Worm (Caenorhabditis elegans) whole organism, young adult: Measurements from ENCODE around the gene Y37E11AR.7.

Source experiments
- B0261.1 ChIP-seq: sonication (generic microtip); optimal IDR thresholded peaks from 2 replicates; lab custom pipeline; 2016; ENCODE audit warnings: mild to moderate bottlenecking, missing genetic modification characterization, moderate library complexity, missing compliant biosample characterization
- F39B2.1 ChIP-seq: fragments of 200-800 bp; sonication (Bioruptor generic); IDR thresholded peaks from 2 replicates; pipeline ENCODE4 v1.3.6; 2022; ENCODE audit warnings: missing genetic modification reagents, missing genetic modification characterization, missing compliant biosample characterization
- F57C9.4 ChIP-seq: sonication (generic microtip); optimal IDR thresholded peaks from 2 replicates; lab custom pipeline; 2017; ENCODE audit warnings: mild to moderate bottlenecking, missing genetic modification characterization, missing compliant biosample characterization
- K12H6.12 ChIP-seq: fragments of 200-800 bp; sonication (Bioruptor generic); optimal IDR thresholded peaks from 2 replicates; lab custom pipeline; 2018; ENCODE audit warnings: mild to moderate bottlenecking, missing genetic modification characterization, missing compliant biosample characterization
- T26A5.8 ChIP-seq: sonication (generic microtip); optimal IDR thresholded peaks from 2 replicates; lab custom pipeline; 2016; ENCODE audit warnings: missing genetic modification characterization, missing compliant biosample characterization
- Y53F4B.3 ChIP-seq: fragments of 200-800 bp; sonication (Bioruptor generic); IDR thresholded peaks from 2 replicates; pipeline ENCODE4 v1.3.6; 2022; ENCODE audit warnings: missing genetic modification reagents, missing genetic modification characterization, missing compliant biosample characterization
- Y95B8A.8 ChIP-seq: fragments of 200-800 bp; sonication (Bioruptor generic); IDR thresholded peaks from 2 replicates; pipeline ENCODE4 v1.3.6; 2022; ENCODE audit warnings: missing genetic modification reagents, missing genetic modification characterization, missing compliant biosample characterization
- ZK185.1 ChIP-seq: sonication (generic microtip); optimal IDR thresholded peaks from 2 replicates; lab custom pipeline; 2016; ENCODE audit warnings: mild to moderate bottlenecking, missing genetic modification characterization, missing compliant biosample characterization; ENCODE audit not compliant: poor library complexity, severe bottlenecking
- aptf-3 ChIP-seq: fragments of 200-800 bp; sonication (Bioruptor generic); IDR thresholded peaks from 2 replicates; pipeline ENCODE4 v1.3.6; 2022; ENCODE audit warnings: missing genetic modification characterization, missing compliant biosample characterization
- attf-3 ChIP-seq: fragments of 200-800 bp; sonication (Bioruptor generic); conservative IDR thresholded peaks from 2 replicates; pipeline ENCODE4 v1.3.6; 2022; ENCODE audit warnings: missing genetic modification reagents, missing genetic modification characterization, missing compliant biosample characterization
- attf-5 ChIP-seq: fragments of 200-800 bp; sonication (Bioruptor generic); optimal IDR thresholded peaks from 2 replicates; lab custom pipeline; 2018; ENCODE audit warnings: mild to moderate bottlenecking, missing genetic modification characterization, missing compliant biosample characterization
- cebp-1 ChIP-seq, 2 experiments: fragments of 200-800 bp in 1 of 2; sonication (Bioruptor generic) in 1 of 2; sonication (generic microtip) in 1 of 2; IDR thresholded peaks in 1 of 2; optimal IDR thresholded peaks in 1 of 2; 2 replicates each; pipeline versions ENCODE4 v1.3.6 to Lab custom; 2017 to 2022; ENCODE audit warnings: missing compliant biosample characterization in 2 of 2, missing genetic modification characterization in 2 of 2, mild to moderate bottlenecking in 1 of 2, missing genetic modification reagents in 1 of 2, moderate library complexity in 1 of 2
- cebp-2 ChIP-seq: fragments of 200-800 bp; sonication (Bioruptor generic); IDR thresholded peaks from 2 replicates; pipeline ENCODE4 v1.3.6; 2022; ENCODE audit warnings: missing genetic modification characterization, missing compliant biosample characterization
- ceh-100 ChIP-seq: fragments of 200-800 bp; sonication (Bioruptor generic); IDR thresholded peaks from 2 replicates; pipeline ENCODE4 v1.3.6; 2022; ENCODE audit warnings: missing genetic modification reagents, missing genetic modification characterization, missing compliant biosample characterization
- ceh-27 ChIP-seq: fragments of 200-800 bp; sonication (Bioruptor generic); optimal IDR thresholded peaks from 2 replicates; lab custom pipeline; 2018; ENCODE audit warnings: mild to moderate bottlenecking, missing genetic modification characterization, moderate library complexity, missing compliant biosample characterization
- dox-1 ChIP-seq: fragments of 200-800 bp; sonication (Bioruptor generic); IDR thresholded peaks from 2 replicates; pipeline ENCODE4 v1.3.6; 2022; ENCODE audit warnings: missing genetic modification reagents, missing genetic modification characterization, missing compliant biosample characterization
- dpff-1 ChIP-seq: sonication (generic microtip); optimal IDR thresholded peaks from 2 replicates; lab custom pipeline; 2017; ENCODE audit warnings: mild to moderate bottlenecking, missing genetic modification characterization, missing compliant biosample characterization
- dpl-1 ChIP-seq: fragments of 150-350 bp; optimal IDR thresholded peaks from 2 replicates; lab custom pipeline; 2014; ENCODE audit warnings: missing biosample characterization, missing genetic modification reagents, missing genetic modification characterization
- egrh-3 ChIP-seq: fragments of 200-800 bp; sonication (Bioruptor generic); IDR thresholded peaks from 2 replicates; pipeline ENCODE4 v1.3.6; 2022; ENCODE audit warnings: missing genetic modification reagents, missing genetic modification characterization, missing compliant biosample characterization
- him-1 ChIP-seq: sonication (generic microtip); optimal IDR thresholded peaks from 2 replicates; lab custom pipeline; 2016; ENCODE audit warnings: missing genotype, missing genetic modification reagents, missing genetic modification characterization, missing compliant biosample characterization
- hlh-12 ChIP-seq: sonication (generic microtip); optimal IDR thresholded peaks from 2 replicates; lab custom pipeline; 2016; ENCODE audit warnings: missing genetic modification characterization, missing compliant biosample characterization
- hlh-26 ChIP-seq: fragments of 200-800 bp; sonication (Bioruptor generic); conservative IDR thresholded peaks from 2 replicates; pipeline ENCODE4 v1.3.6; 2022; ENCODE audit warnings: missing genetic modification reagents, missing genetic modification characterization, missing compliant biosample characterization
- hmg-1.2 ChIP-seq: fragments of 200-800 bp; sonication (Bioruptor generic); IDR thresholded peaks from 2 replicates; pipeline ENCODE4 v1.3.6; 2022; ENCODE audit warnings: missing genetic modification reagents, missing genetic modification characterization, missing compliant biosample characterization
- hrde-1 ChIP-seq: sonication (generic microtip); optimal IDR thresholded peaks from 2 replicates; lab custom pipeline; 2016; ENCODE audit warnings: missing genetic modification characterization, mild to moderate bottlenecking, missing compliant biosample characterization, moderate library complexity, missing genotype, missing genetic modification reagents, borderline replicate concordance
- hsf-1 ChIP-seq: fragments of 200-800 bp; sonication (Bioruptor generic); IDR thresholded peaks from 2 replicates; pipeline ENCODE4 v1.3.6; 2022; ENCODE audit warnings: missing genetic modification reagents, missing genetic modification characterization, missing compliant biosample characterization
- let-607 ChIP-seq, 2 experiments: fragments of 200-800 bp in 1 of 2; sonication (Bioruptor generic) in 1 of 2; sonication (generic microtip) in 1 of 2; optimal IDR thresholded peaks; 2 replicates each; lab custom pipeline; 2016 to 2018; ENCODE audit warnings: mild to moderate bottlenecking in 2 of 2, missing compliant biosample characterization in 2 of 2, missing genetic modification characterization in 2 of 2, moderate library complexity in 2 of 2, missing genotype in 1 of 2
- lin-26 ChIP-seq: fragments of 200-800 bp; sonication (Bioruptor generic); IDR thresholded peaks from 2 replicates; pipeline ENCODE4 v1.3.6; 2022; ENCODE audit warnings: missing genetic modification reagents, missing genetic modification characterization, missing compliant biosample characterization
- lsl-1 ChIP-seq: fragments of 200-800 bp; sonication (Bioruptor generic); optimal IDR thresholded peaks from 2 replicates; lab custom pipeline; 2018; ENCODE audit warnings: mild to moderate bottlenecking, missing genetic modification characterization, moderate library complexity, missing compliant biosample characterization
- madf-10 ChIP-seq: sonication (generic microtip); optimal IDR thresholded peaks from 2 replicates; lab custom pipeline; 2016; ENCODE audit warnings: mild to moderate bottlenecking, missing genetic modification characterization, missing compliant biosample characterization
- madf-8 ChIP-seq: fragments of 200-800 bp; sonication (Bioruptor generic); conservative IDR thresholded peaks from 2 replicates; pipeline ENCODE4 v1.3.6; 2022; ENCODE audit warnings: missing genetic modification reagents, missing genetic modification characterization, missing compliant biosample characterization
- mcd-1 ChIP-seq: fragments of 200-800 bp; sonication (Bioruptor generic); IDR thresholded peaks from 2 replicates; pipeline ENCODE4 v1.3.6; 2022; ENCODE audit warnings: missing genetic modification reagents, missing genetic modification characterization, missing compliant biosample characterization
- mes-4 ChIP-seq: sonication (generic microtip); optimal IDR thresholded peaks from 2 replicates; lab custom pipeline; 2016; ENCODE audit warnings: missing genotype, missing genetic modification characterization, missing compliant biosample characterization
- nhr-120 ChIP-seq: fragments of 200-800 bp; sonication (Bioruptor generic); IDR thresholded peaks from 2 replicates; pipeline ENCODE4 v1.3.6; 2022; ENCODE audit warnings: missing genetic modification characterization, missing compliant biosample characterization
- nhr-80 ChIP-seq: sonication (generic microtip); optimal IDR thresholded peaks from 2 replicates; lab custom pipeline; 2016; ENCODE audit warnings: missing genetic modification characterization, missing compliant biosample characterization
- rcor-1 ChIP-seq: fragments of 200-800 bp; sonication (Bioruptor generic); IDR thresholded peaks from 2 replicates; pipeline ENCODE4 v1.3.6; 2022; ENCODE audit warnings: missing genetic modification reagents, missing genetic modification characterization, missing compliant biosample characterization
- rec-8 ChIP-seq, 2 experiments: sonication (generic microtip); optimal IDR thresholded peaks; 2 replicates each; lab custom pipeline; 2016; ENCODE audit warnings: mild to moderate bottlenecking in 2 of 2, missing genetic modification characterization in 2 of 2, missing genetic modification reagents in 2 of 2, missing genotype in 2 of 2, missing biosample characterization in 1 of 2, missing compliant biosample characterization in 1 of 2, moderate library complexity in 1 of 2
- sdz-38 ChIP-seq: sonication (generic microtip); optimal IDR thresholded peaks from 2 replicates; lab custom pipeline; 2016; ENCODE audit warnings: missing genotype, missing genetic modification characterization, missing compliant biosample characterization
- sea-2 ChIP-seq: fragments of 200-800 bp; sonication (Bioruptor generic); IDR thresholded peaks from 2 replicates; pipeline ENCODE4 v1.3.6; 2022; ENCODE audit warnings: missing genetic modification characterization, missing compliant biosample characterization
- snpc-4 ChIP-seq, 5 experiments: fragments of 150-350 bp in 1 of 5; sonication (generic microtip) in 4 of 5; optimal IDR thresholded peaks; 2 replicates each; lab custom pipeline; 2014 to 2018; ENCODE audit warnings: missing genetic modification characterization in 5 of 5, missing biosample characterization in 3 of 5, antibody characterized with exemption in 2 of 5, mild to moderate bottlenecking in 2 of 5, missing compliant biosample characterization in 2 of 5, missing genotype in 2 of 5, moderate library complexity in 2 of 5, missing genetic modification reagents in 1 of 5
- zim-3 ChIP-seq: sonication (generic microtip); optimal IDR thresholded peaks from 2 replicates; lab custom pipeline; 2017; ENCODE audit warnings: mild to moderate bottlenecking, missing genetic modification characterization, moderate library complexity, missing compliant biosample characterization
- ztf-22 ChIP-seq: fragments of 200-800 bp; sonication (Bioruptor generic); optimal IDR thresholded peaks from 2 replicates; lab custom pipeline; 2018; ENCODE audit warnings: mild to moderate bottlenecking, missing genetic modification characterization, moderate library complexity, missing compliant biosample characterization
- ztf-6 ChIP-seq: fragments of 200-800 bp; sonication (Bioruptor generic); IDR thresholded peaks from 2 replicates; pipeline ENCODE4 v1.3.6; 2022; ENCODE audit warnings: missing genetic modification reagents, missing genetic modification characterization, missing compliant biosample characterization

Gene Y37E11AR.7

DNA sequence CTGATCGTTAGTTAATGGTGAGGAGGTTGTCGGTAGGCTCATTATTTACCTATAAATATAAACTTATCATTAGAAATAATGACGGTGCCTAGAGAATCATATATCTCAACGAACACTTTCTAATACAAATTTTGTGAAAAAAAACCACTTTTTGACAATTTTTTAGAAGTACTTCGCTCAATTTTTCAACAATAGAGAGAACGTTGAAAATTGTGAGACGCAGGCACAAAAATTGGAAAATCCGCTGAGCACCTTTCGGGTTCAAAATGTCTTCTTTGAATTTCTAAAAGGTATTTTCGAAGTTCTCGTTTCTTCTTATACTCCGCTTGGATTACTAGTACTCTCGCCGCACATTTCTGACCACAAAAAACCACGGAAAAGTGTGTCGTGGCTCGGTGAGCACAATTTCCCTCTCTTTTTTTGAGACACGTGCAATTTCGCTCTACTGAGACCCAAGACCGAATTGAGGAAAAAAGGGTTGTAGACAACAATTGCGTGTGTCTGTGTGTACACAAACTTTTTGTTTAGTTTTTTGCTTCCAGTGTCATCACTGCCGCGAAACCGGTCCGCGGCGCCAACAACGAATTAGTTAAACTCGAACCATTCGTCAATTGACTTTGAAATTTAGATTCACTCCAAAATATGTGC, 14.3 kb downstream of the Y37E11AR.7 start, which contains the start of gene nape-1 (continued):
- no peak for TF ChIP-seq hlh-12 (tag; lab: Kevin White, UChicago)
- TF ChIP-seq madf-10 (tag; lab: Kevin White, UChicago) = no peak
- TF ChIP-seq B0261.1 (tag; lab: Kevin White, UChicago) = no peak
- TF ChIP-seq lin-26 (GFP tag; lab: Robert Waterston, UW) = 0 out of 2 replicates have a peak, but pooled peaks have one; percentile 22
- no peak for TF ChIP-seq T26A5.8 (tag; lab: Kevin White, UChicago)
- TF ChIP-seq zim-3 (tag; lab: Kevin White, UChicago) = no peak
- no peak for TF ChIP-seq Y53F4B.3 (GFP tag; lab: Robert Waterston, UW)
- no peak for TF ChIP-seq nhr-120 (GFP tag; lab: Robert Waterston, UW)
- no peak for TF ChIP-seq aptf-3 (GFP tag; lab: Robert Waterston, UW)
- no peak for TF ChIP-seq dpl-1
- peak; percentile 6 to 7 for TF ChIP-seq let-607 (tag; optimal IDR thresholded peaks at IDR 0.05; lab: Kevin White, UChicago)
- no peak for TF ChIP-seq cebp-1 (GFP tag; IDR thresholded peaks at IDR 0.05; lab: Robert Waterston, UW)
- TF ChIP-seq cebp-1 (tag; optimal IDR thresholded peaks at IDR 0.05; lab: Kevin White, UChicago) = peak; percentile 25
- no peak for TF ChIP-seq F57C9.4 (tag; lab: Kevin White, UChicago)
- TF ChIP-seq mes-4 (tag; lab: Kevin White, UChicago) = no peak
- TF ChIP-seq ztf-22 (GFP tag; lab: Kevin White, UChicago) = no peak
- TF ChIP-seq rec-8 (tag; optimal IDR thresholded peaks at IDR 0.05; lab: Kevin White, UChicago) = no peak
- TF ChIP-seq attf-5 (GFP tag; lab: Kevin White, UChicago) = peak; percentile 65
- no peak for TF ChIP-seq ceh-27 (GFP tag; lab: Kevin White, UChicago)
- TF ChIP-seq, all 124 proteins: peak for 11

DNA sequence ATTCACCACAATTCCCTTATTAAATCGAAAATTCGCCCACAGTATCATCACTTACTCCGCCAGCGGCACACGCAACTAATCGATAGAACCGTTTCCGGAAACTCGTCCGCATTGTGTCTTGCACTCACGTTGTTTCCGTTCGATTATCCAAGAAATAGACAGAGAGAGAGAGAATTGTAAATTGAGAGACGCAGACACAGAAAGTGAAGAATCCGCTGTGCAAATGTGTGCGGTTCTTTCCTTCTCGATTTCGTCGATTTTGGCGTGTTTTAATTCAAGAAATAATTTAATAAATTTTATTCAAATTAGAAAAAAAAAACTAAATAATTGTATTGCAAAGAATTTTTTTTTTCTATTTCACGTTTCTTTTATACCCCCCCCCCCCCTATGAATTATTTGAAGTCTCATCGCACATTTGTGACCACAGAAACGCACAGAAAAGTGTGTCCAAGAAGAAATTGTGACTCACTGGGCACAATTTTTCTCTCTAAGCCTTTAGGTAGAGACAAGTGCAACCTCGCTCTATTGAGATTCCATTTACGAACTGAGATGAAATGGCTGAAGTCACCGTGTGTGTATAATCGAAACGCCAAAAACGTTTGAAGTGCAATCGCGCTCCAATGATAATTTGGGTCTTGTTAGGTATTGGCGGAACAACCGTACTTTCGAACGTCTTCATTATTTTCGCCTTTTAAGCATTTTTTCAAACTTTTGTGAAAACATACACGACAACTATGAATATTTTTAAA, 16.4 kb downstream of the Y37E11AR.7 start, which contains the start of gene nape-2:
nape-2 (minus strand) TSS at position 271 of the 749 bp plus-strand sequence.
- TF ChIP-seq rcor-1 (GFP tag; lab: Robert Waterston, UW) (no peak), cebp-2 (no peak), F39B2.1 (GFP tag; lab: Robert Waterston, UW) (no peak), T26A5.8 (tag; lab: Kevin White, UChicago) (no peak), madf-8 (GFP tag; lab: Robert Waterston, UW) (no peak), hlh-26 (no peak), nhr-80 (tag; lab: Kevin White, UChicago) (peak; percentile 44), zim-3 (tag; lab: Kevin White, UChicago) (no peak), attf-3 (no peak), ceh-100 (GFP tag; lab: Robert Waterston, UW) (no peak), K12H6.12 (no peak), attf-5 (GFP tag; lab: Kevin White, UChicago) (peak; percentile 51), hsf-1 (GFP tag; lab: Robert Waterston, UW) (no peak), ztf-22 (GFP tag; lab: Kevin White, UChicago) (no peak), ztf-6 (GFP tag; lab: Robert Waterston, UW) (no peak), ZK185.1 (tag; lab: Kevin White, UChicago) (no peak), cebp-1 (GFP tag; IDR thresholded peaks at IDR 0.05; lab: Robert Waterston, UW) (no peak), cebp-1 (tag; optimal IDR thresholded peaks at IDR 0.05; lab: Kevin White, UChicago) (peak; percentile 19), mcd-1 (GFP tag; lab: Robert Waterston, UW) (peak; percentile 52), sea-2 (GFP tag; lab: Robert Waterston, UW) (no peak), lsl-1 (no peak), egrh-3 (GFP tag; lab: Robert Waterston, UW) (no peak), hrde-1 (tag; lab: Kevin White, UChicago) (no peak), lin-26 (GFP tag; lab: Robert Waterston, UW) (no peak), snpc-4 (GFP tag; optimal IDR thresholded peaks at IDR 0.05; lab: Kevin White, UChicago) (no peak), snpc-4 (tag; optimal IDR thresholded peaks at IDR 0.05; lab: Kevin White, UChicago) (no peak), dpff-1 (tag; lab: Kevin White, UChicago) (no peak), dox-1 (no peak), hmg-1.2 (GFP tag; lab: Robert Waterston, UW) (peak; percentile 93), sdz-38 (tag; lab: Kevin White, UChicago) (no peak), Y95B8A.8 (GFP tag; lab: Robert Waterston, UW) (no peak), him-1 (tag; lab: Kevin White, UChicago) (no peak)
